Fruit fly (Drosophila melanogaster) ovary, adult (tissue): ENCODE data around the gene CG15258.

Experiments
- CG17801 ChIP-seq: fragments of 200-800 bp; optimal IDR thresholded peaks from 2 replicates; lab custom pipeline; 2019; ENCODE audit warnings: missing biosample characterization, mild to moderate bottlenecking, missing genetic modification characterization, moderate library complexity; ENCODE audit not compliant: partially characterized antibody

Gene CG15258

dm6 chr2L:15329382-15329781, 32.0 kb downstream of the CG15258 start:
- TF ChIP-seq CG17801 (GFP tag; lab: Kevin White, UChicago), result no peak

- no peak for TF ChIP-seq CG17801 (GFP tag; lab: Kevin White, UChicago)
Measured at dm6 chr2L:15327993-15328392, 33.4 kb downstream of the CG15258 start.

dm6 chr2L:15325555-15326285, 35.7 kb downstream of the CG15258 start:
- no peak for TF ChIP-seq CG17801 (GFP tag; lab: Kevin White, UChicago)

dm6 chr2L:15324103-15324840, 37.2 kb downstream of the CG15258 start:
- no peak for TF ChIP-seq CG17801 (GFP tag; lab: Kevin White, UChicago)

- no peak for TF ChIP-seq CG17801 (GFP tag; lab: Kevin White, UChicago)
Measured at dm6 chr2L:15323196-15323595, 38.2 kb downstream of the CG15258 start.

dm6 chr2L:15321408-15321807, 40.0 kb downstream of the CG15258 start:
- no peak for TF ChIP-seq CG17801 (GFP tag; lab: Kevin White, UChicago)

- no peak for TF ChIP-seq CG17801 (GFP tag; lab: Kevin White, UChicago)
Measured at dm6 chr2L:15319874-15320273, 41.6 kb downstream of the CG15258 start.

- no peak for TF ChIP-seq CG17801 (GFP tag; lab: Kevin White, UChicago)
Measured at dm6 chr2L:15319208-15319607, 42.2 kb downstream of the CG15258 start.

dm6 chr2L:15318801-15319200, 42.6 kb downstream of the CG15258 start, which contains the start of gene nht:
nht (minus strand) TSS chr2L:15318901.
- TF ChIP-seq CG17801 (GFP tag; lab: Kevin White, UChicago), result no peak

- no peak for TF ChIP-seq CG17801 (GFP tag; lab: Kevin White, UChicago)
Measured at dm6 chr2L:15316410-15316809, 45.0 kb downstream of the CG15258 start.

dm6 chr2L:15314903-15315302, 46.5 kb downstream of the CG15258 start:
- no peak for TF ChIP-seq CG17801 (GFP tag; lab: Kevin White, UChicago)
